Fruit fly (Drosophila melanogaster) whole organism, pupa: ENCODE results near the gene CG6923.

ENCODE experiments used
- CG10348 ChIP-seq: fragments of 200-800 bp; sonication (Bioruptor generic); IDR thresholded peaks from 2 replicates; pipeline ENCODE4 v1.3.6; 2022; ENCODE audit warnings: missing biosample characterization, missing genetic modification characterization
- CG12605 ChIP-seq: fragments of 200-800 bp; sonication (Bioruptor generic); IDR thresholded peaks from 2 replicates; pipeline ENCODE4 v1.3.6; 2022; ENCODE audit warnings: missing biosample characterization, missing genetic modification characterization
- CG13204 ChIP-seq: fragments of 200-800 bp; sonication (Bioruptor generic); optimal IDR thresholded peaks from 2 replicates; lab custom pipeline; 2018; ENCODE audit warnings: missing biosample characterization, mild to moderate bottlenecking, missing genetic modification characterization, moderate library complexity
- CG8301 ChIP-seq: fragments of 200-800 bp; sonication (Bioruptor generic); optimal IDR thresholded peaks from 2 replicates; lab custom pipeline; 2018; ENCODE audit warnings: missing biosample characterization, mild to moderate bottlenecking, missing genetic modification characterization
- CG9948 ChIP-seq: fragments of 200-800 bp; sonication (Bioruptor generic); optimal IDR thresholded peaks from 2 replicates; lab custom pipeline; 2018; ENCODE audit warnings: missing biosample characterization, mild to moderate bottlenecking, missing genetic modification characterization, moderate library complexity
- EcR ChIP-seq: fragments of 200-800 bp; sonication (Bioruptor generic); optimal IDR thresholded peaks from 3 replicates; lab custom pipeline; 2019; ENCODE audit warnings: missing biosample characterization, missing genetic modification characterization, mild to moderate bottlenecking, moderate library complexity, missing genetic modification reagents
- rn ChIP-seq: fragments of 200-800 bp; sonication (Bioruptor generic); IDR thresholded peaks from 2 replicates; pipeline ENCODE4 v1.3.6; 2022; ENCODE audit warnings: missing biosample characterization, missing genetic modification characterization

- peak; percentile 57; the same call in 1 of the 2 replicates for TF ChIP-seq rn (GFP tag; lab: Robert Waterston, UW)
- peak; percentile 73 for TF ChIP-seq EcR (GFP tag; lab: Kevin White, UChicago)
- TF ChIP-seq CG9948 (tag; lab: Kevin White, UChicago): peak; percentile 53
- no peak for TF ChIP-seq CG8301
- peak; percentile 62; the same call in 1 of the 2 replicates for TF ChIP-seq CG10348 (GFP tag; lab: Robert Waterston, UW)
- no peak for TF ChIP-seq CG12605 (GFP tag; lab: Robert Waterston, UW)
- no peak for TF ChIP-seq CG13204 (GFP tag; lab: Kevin White, UChicago)
These were observed 36.9 kb upstream of the CG6923 start, which contains the start of the genes prd1 and HisCl1 for dm6 chr3R:11786695-11787226.
